Fruit fly (Drosophila melanogaster) whole organism, embryonic: ENCODE measurements around the gene meep.

ENCODE experiments used
- Abd-B ChIP-seq: fragments of 200-800 bp; sonication (Bioruptor generic); optimal IDR thresholded peaks from 2 replicates; lab custom pipeline; 2018; ENCODE audit warnings: missing biosample characterization, mild to moderate bottlenecking, missing genetic modification characterization, moderate library complexity
- Adf1 ChIP-seq: fragments of 200-800 bp; sonication (Bioruptor generic); IDR thresholded peaks from 2 replicates; pipeline ENCODE4 v1.3.6; 2022; ENCODE audit warnings: missing biosample characterization, missing genetic modification characterization
- Bgb ChIP-seq: fragments of 200-800 bp; sonication (Bioruptor generic); IDR thresholded peaks from 2 replicates; pipeline ENCODE4 v1.3.6; 2022; ENCODE audit warnings: missing biosample characterization, missing genetic modification characterization; ENCODE audit not compliant: partially characterized antibody
- CG10366 ChIP-seq: fragments of 200-800 bp; sonication (Bioruptor generic); IDR thresholded peaks from 2 replicates; pipeline ENCODE4 v1.3.6; 2022; ENCODE audit warnings: missing biosample characterization, missing genetic modification characterization
- CG11504 ChIP-seq: fragments of 200-800 bp; sonication (Bioruptor generic); optimal IDR thresholded peaks from 3 replicates; lab custom pipeline; 2019; ENCODE audit warnings: missing biosample characterization, mild to moderate bottlenecking, missing genetic modification characterization, moderate library complexity
- CG12219 ChIP-seq: fragments of 200-800 bp; sonication (Bioruptor generic); optimal IDR thresholded peaks from 3 replicates; lab custom pipeline; 2018; ENCODE audit warnings: missing biosample characterization, mild to moderate bottlenecking, missing genetic modification characterization
- CG13287 ChIP-seq: fragments of 200-800 bp; sonication (Bioruptor generic); IDR thresholded peaks from 2 replicates; pipeline ENCODE4 v1.3.6; 2022; ENCODE audit warnings: missing biosample characterization, missing genetic modification characterization; ENCODE audit not compliant: partially characterized antibody
- CG13296 ChIP-seq: fragments of 200-800 bp; sonication (Bioruptor generic); optimal IDR thresholded peaks from 3 replicates; lab custom pipeline; 2018; ENCODE audit warnings: missing biosample characterization, mild to moderate bottlenecking, missing genetic modification characterization
- CG13624 ChIP-seq: fragments of 200-800 bp; sonication (Bioruptor generic); optimal IDR thresholded peaks from 2 replicates; lab custom pipeline; 2016; ENCODE audit warnings: missing biosample characterization, missing genetic modification characterization
- CG14014 ChIP-seq: fragments of 200-800 bp; sonication (Bioruptor generic); IDR thresholded peaks from 2 replicates; pipeline ENCODE4 v1.3.6; 2022; ENCODE audit warnings: missing biosample characterization, missing genetic modification characterization
- CG15479 ChIP-seq: fragments of 200-800 bp; sonication (Bioruptor generic); optimal IDR thresholded peaks from 3 replicates; lab custom pipeline; 2019; ENCODE audit warnings: missing biosample characterization, mild to moderate bottlenecking, missing genetic modification characterization, moderate library complexity
- CG16813 ChIP-seq: fragments of 200-800 bp; sonication (Bioruptor generic); IDR thresholded peaks from 3 replicates; pipeline ENCODE4 v1.3.6; 2022; ENCODE audit warnings: missing biosample characterization, missing genetic modification characterization; ENCODE audit not compliant: partially characterized antibody
- CG17385 ChIP-seq: fragments of 200-800 bp; sonication (Bioruptor generic); optimal IDR thresholded peaks from 3 replicates; lab custom pipeline; 2018; ENCODE audit warnings: missing biosample characterization, mild to moderate bottlenecking, missing genetic modification characterization
- CG17802 ChIP-seq: fragments of 200-800 bp; sonication (Bioruptor generic); optimal IDR thresholded peaks from 2 replicates; lab custom pipeline; 2018; ENCODE audit warnings: missing biosample characterization, mild to moderate bottlenecking, missing genetic modification characterization, moderate library complexity
- CG18476 ChIP-seq: fragments of 200-800 bp; sonication (Bioruptor generic); optimal IDR thresholded peaks from 2 replicates; lab custom pipeline; 2016; ENCODE audit warnings: missing biosample characterization, mild to moderate bottlenecking, missing genetic modification characterization
- CG2199 ChIP-seq: fragments of 200-800 bp; sonication (Bioruptor generic); IDR thresholded peaks from 3 replicates; pipeline ENCODE4 v1.3.6; 2022; ENCODE audit warnings: missing biosample characterization, missing genetic modification characterization
- CG33213 ChIP-seq: fragments of 200-800 bp; sonication (Bioruptor generic); optimal IDR thresholded peaks from 3 replicates; lab custom pipeline; 2016; ENCODE audit warnings: missing biosample characterization, missing genetic modification characterization
- CG34224 ChIP-seq: fragments of 200-800 bp; sonication (Bioruptor generic); IDR thresholded peaks from 3 replicates; pipeline ENCODE4 v1.3.6; 2022; ENCODE audit warnings: missing biosample characterization, missing genetic modification characterization; ENCODE audit not compliant: partially characterized antibody
- CG5180 ChIP-seq: fragments of 200-800 bp; sonication (Bioruptor generic); optimal IDR thresholded peaks from 3 replicates; lab custom pipeline; 2017; ENCODE audit warnings: missing biosample characterization, missing genetic modification characterization, mild to moderate bottlenecking, moderate library complexity, missing genetic modification reagents
- CG6254 ChIP-seq: fragments of 200-800 bp; sonication (Bioruptor generic); optimal IDR thresholded peaks from 3 replicates; lab custom pipeline; 2017; ENCODE audit warnings: mild to moderate bottlenecking, missing biosample characterization, missing genetic modification reagents, missing genetic modification characterization
- CG6791 ChIP-seq: fragments of 200-800 bp; sonication (Bioruptor generic); IDR thresholded peaks from 3 replicates; pipeline ENCODE4 v1.3.6; 2022; ENCODE audit warnings: missing biosample characterization, missing genetic modification characterization; ENCODE audit not compliant: partially characterized antibody
- CG7987 ChIP-seq: fragments of 200-800 bp; sonication (Bioruptor generic); optimal IDR thresholded peaks from 2 replicates; lab custom pipeline; 2018; ENCODE audit warnings: missing biosample characterization, mild to moderate bottlenecking, missing genetic modification characterization, moderate library complexity
- CG8388 ChIP-seq: fragments of 200-800 bp; sonication (Bioruptor generic); optimal IDR thresholded peaks from 2 replicates; lab custom pipeline; 2019; ENCODE audit warnings: missing biosample characterization, mild to moderate bottlenecking, missing genetic modification characterization, moderate library complexity
- CG9437 ChIP-seq: fragments of 200-800 bp; sonication (Bioruptor generic); optimal IDR thresholded peaks from 2 replicates; lab custom pipeline; 2018; ENCODE audit warnings: missing biosample characterization, mild to moderate bottlenecking, missing genetic modification characterization
- CTCF ChIP-seq: fragments of 200-800 bp; sonication (Bioruptor generic); optimal IDR thresholded peaks from 2 replicates; lab custom pipeline; 2017; ENCODE audit warnings: missing biosample characterization, mild to moderate bottlenecking, missing genetic modification characterization, moderate library complexity
- Dip3 ChIP-seq: fragments of 200-800 bp; sonication (Bioruptor generic); optimal IDR thresholded peaks from 3 replicates; lab custom pipeline; 2016; ENCODE audit warnings: missing biosample characterization, missing genetic modification characterization
- Eip74EF ChIP-seq, 2 experiments: fragments of 200-800 bp in 1 of 2; fragments of >200 bp in 1 of 2; sonication (Bioruptor generic) in 1 of 2; optimal IDR thresholded peaks; 2 replicates each; lab custom pipeline; 2017 to 2019; ENCODE audit warnings: missing biosample characterization in 2 of 2, missing genetic modification characterization in 2 of 2, mild to moderate bottlenecking in 1 of 2, moderate library complexity in 1 of 2
- Ets97D ChIP-seq: fragments of 200-800 bp; sonication (Bioruptor generic); optimal IDR thresholded peaks from 3 replicates; lab custom pipeline; 2016; ENCODE audit warnings: missing biosample characterization, missing genetic modification characterization
- Lhr ChIP-seq: fragments of 200-800 bp; sonication (Bioruptor generic); optimal IDR thresholded peaks from 3 replicates; lab custom pipeline; 2017; ENCODE audit warnings: mild to moderate bottlenecking, missing biosample characterization, missing genetic modification reagents, missing genetic modification characterization
- Meics ChIP-seq: fragments of 200-800 bp; sonication (Bioruptor generic); optimal IDR thresholded peaks from 2 replicates; lab custom pipeline; 2017; ENCODE audit warnings: missing biosample characterization, mild to moderate bottlenecking, missing genetic modification characterization
- Nf-YA ChIP-seq: fragments of 200-800 bp; sonication (Bioruptor generic); IDR thresholded peaks from 2 replicates; pipeline ENCODE4 v1.3.6; 2022; ENCODE audit warnings: missing biosample characterization, missing genetic modification characterization
- Nf-YB ChIP-seq: fragments of 200-800 bp; sonication (Bioruptor generic); optimal IDR thresholded peaks from 3 replicates; lab custom pipeline; 2019; ENCODE audit warnings: missing biosample characterization, mild to moderate bottlenecking, missing genetic modification characterization, moderate library complexity
- Optix ChIP-seq: fragments of 200-800 bp; sonication (Bioruptor generic); IDR thresholded peaks from 3 replicates; pipeline ENCODE4 v1.3.6; 2022; ENCODE audit warnings: missing biosample characterization, missing genetic modification characterization
- Pdp1 ChIP-seq, 2 experiments: fragments of 200-800 bp; sonication (Bioruptor generic); optimal IDR thresholded peaks; 3 replicates each; lab custom pipeline; 2016; ENCODE audit warnings: missing biosample characterization in 2 of 2, missing genetic modification characterization in 2 of 2, mild to moderate bottlenecking in 1 of 2, moderate library complexity in 1 of 2
- Rfx ChIP-seq: fragments of 200-800 bp; sonication (Bioruptor generic); IDR thresholded peaks from 2 replicates; pipeline ENCODE4 v1.3.6; 2022; ENCODE audit warnings: missing biosample characterization, missing genetic modification characterization
- Sox102F ChIP-seq: fragments of 200-800 bp; sonication (Bioruptor generic); optimal IDR thresholded peaks from 2 replicates; lab custom pipeline; 2018; ENCODE audit warnings: missing biosample characterization, mild to moderate bottlenecking, missing genetic modification characterization, moderate library complexity
- amos ChIP-seq: fragments of 200-800 bp; sonication (Bioruptor generic); IDR thresholded peaks from 2 replicates; pipeline ENCODE4 v1.3.6; 2022; ENCODE audit warnings: missing biosample characterization, missing genetic modification characterization; ENCODE audit not compliant: partially characterized antibody
- bowl ChIP-seq: fragments of 200-800 bp; sonication (Bioruptor generic); IDR thresholded peaks from 2 replicates; pipeline ENCODE4 v1.3.6; 2022; ENCODE audit warnings: missing biosample characterization, missing genetic modification characterization
- chinmo ChIP-seq: fragments of 200-800 bp; sonication (Bioruptor generic); IDR thresholded peaks from 4 replicates; pipeline ENCODE4 v1.3.6; 2022; ENCODE audit warnings: missing biosample characterization, missing genetic modification characterization; ENCODE audit not compliant: partially characterized antibody
- cwo ChIP-seq: fragments of 200-800 bp; sonication (Bioruptor generic); optimal IDR thresholded peaks from 3 replicates; lab custom pipeline; 2017; ENCODE audit warnings: missing biosample characterization, missing genetic modification characterization, mild to moderate bottlenecking, moderate library complexity, missing genetic modification reagents
- dmrt99B ChIP-seq: fragments of 200-800 bp; sonication (Bioruptor generic); optimal IDR thresholded peaks from 2 replicates; lab custom pipeline; 2018; ENCODE audit warnings: missing biosample characterization, mild to moderate bottlenecking, missing genetic modification characterization, moderate library complexity
- exex ChIP-seq: fragments of 200-800 bp; sonication (Bioruptor generic); optimal IDR thresholded peaks from 4 replicates; lab custom pipeline; 2018; ENCODE audit warnings: missing biosample characterization, mild to moderate bottlenecking, missing genetic modification characterization, moderate library complexity
- lmd ChIP-seq: fragments of 200-800 bp; sonication (Bioruptor generic); IDR thresholded peaks from 2 replicates; pipeline ENCODE4 v1.3.6; 2022; ENCODE audit warnings: missing biosample characterization, missing genetic modification characterization
- pfk ChIP-seq: fragments of 200-800 bp; sonication (Bioruptor generic); optimal IDR thresholded peaks from 2 replicates; lab custom pipeline; 2018; ENCODE audit warnings: missing biosample characterization, mild to moderate bottlenecking, missing genetic modification characterization, moderate library complexity
- rib ChIP-seq: fragments of 200-800 bp; sonication (Bioruptor generic); IDR thresholded peaks from 2 replicates; pipeline ENCODE4 v1.3.6; 2022; ENCODE audit warnings: missing biosample characterization, missing genetic modification characterization
- run ChIP-seq: fragments of 200-800 bp; sonication (Bioruptor generic); optimal IDR thresholded peaks from 3 replicates; lab custom pipeline; 2018; ENCODE audit warnings: missing biosample characterization, mild to moderate bottlenecking, missing genetic modification characterization
- sob ChIP-seq: fragments of 200-800 bp; sonication (Bioruptor generic); IDR thresholded peaks from 2 replicates; pipeline ENCODE4 v1.3.6; 2022; ENCODE audit warnings: missing biosample characterization, missing genetic modification characterization

The meep gene

dm6 chr3L:1188936-1189659, 13.7 kb downstream of the meep start, which contains the start of gene CG13912:
TSS of gene CG13912 (plus strand) at chr3L:1189588.
- TF ChIP-seq Ets97D (GFP tag; lab: Kevin White, UChicago), result no peak
- peak; percentile 92 for TF ChIP-seq CG7987 (GFP tag; lab: Kevin White, UChicago)
- peak; percentile 41 for TF ChIP-seq CG6254 (GFP tag; lab: Kevin White, UChicago)
- peak; percentile 60 for TF ChIP-seq CG17802 (tag; lab: Kevin White, UChicago)
- no peak for TF ChIP-seq CG15479 (GFP tag; lab: Kevin White, UChicago)
- peak; percentile 24 for TF ChIP-seq CG5180 (GFP tag; lab: Kevin White, UChicago)
- TF ChIP-seq Adf1 (GFP tag; lab: Robert Waterston, UW), result peak; percentile 25; the same call in 1 of the 2 replicates
- no peak for TF ChIP-seq CG34224 (GFP tag; lab: Robert Waterston, UW)
- TF ChIP-seq Dip3 (GFP tag; lab: Kevin White, UChicago), result no peak
- TF ChIP-seq CG13624 (GFP tag; lab: Kevin White, UChicago), result peak; percentile 4
- TF ChIP-seq Lhr, result peak; percentile 66
- 0 out of 2 replicates have a peak, but pooled peaks have one; percentile 8 for TF ChIP-seq CG14014
- no peak for TF ChIP-seq Sox102F (GFP tag; lab: Kevin White, UChicago)
- peak; percentile 9 for TF ChIP-seq dmrt99B (tag; lab: Kevin White, UChicago)
- peak; percentile 10 for TF ChIP-seq Abd-B (GFP tag; lab: Kevin White, UChicago)
- peak; percentile 86 for TF ChIP-seq CG9437 (GFP tag; lab: Kevin White, UChicago)
- peak; percentile 6; the same call in 1 of the 3 replicates for TF ChIP-seq CG16813 (GFP tag; lab: Robert Waterston, UW)
- TF ChIP-seq CG13296 (GFP tag; lab: Kevin White, UChicago), result peak; percentile 33
- TF ChIP-seq sob (GFP tag; lab: Robert Waterston, UW), result peak; percentile 24; the same call in 1 of the 2 replicates
- TF ChIP-seq cwo (GFP tag; lab: Kevin White, UChicago), result peak; percentile 60
- peak; percentile 12; the same call in 1 of the 2 replicates for TF ChIP-seq Rfx (GFP tag; lab: Robert Waterston, UW)
- peak; percentile 84; the same call in 3 of the 4 replicates for TF ChIP-seq chinmo (GFP tag; lab: Robert Waterston, UW)
- TF ChIP-seq Bgb (GFP tag; lab: Robert Waterston, UW), result peak; percentile 64
- TF ChIP-seq Eip74EF (GFP tag; optimal IDR thresholded peaks at IDR 0.05; lab: Kevin White, UChicago), result peak in 1 of 2 experiments; percentile 39
- no peak for TF ChIP-seq lmd (GFP tag; lab: Robert Waterston, UW)
- peak; percentile 14 for TF ChIP-seq run
- TF ChIP-seq Pdp1 (GFP tag; optimal IDR thresholded peaks at IDR 0.05; lab: Kevin White, UChicago), result peak in 1 of 2 experiments; percentile 88
- TF ChIP-seq CG18476 (GFP tag; lab: Kevin White, UChicago), result no peak
- peak; percentile 3 for TF ChIP-seq Nf-YB (GFP tag; lab: Kevin White, UChicago)
- peak; percentile 35 for TF ChIP-seq CG12219 (GFP tag; lab: Kevin White, UChicago)
- no peak for TF ChIP-seq CG10366 (GFP tag; lab: Robert Waterston, UW)
- TF ChIP-seq exex, result peak; percentile 96
- peak; percentile 23; the same call in 1 of the 2 replicates for TF ChIP-seq CG13287 (GFP tag; lab: Robert Waterston, UW)
- TF ChIP-seq CG2199 (GFP tag; lab: Robert Waterston, UW), result peak; percentile 90; the same call in 2 of the 3 replicates
- TF ChIP-seq Nf-YA (GFP tag; lab: Robert Waterston, UW), result no peak
- no peak for TF ChIP-seq rib (GFP tag; lab: Robert Waterston, UW)
- TF ChIP-seq pfk, result peak; percentile 6
- peak; percentile 48; the same call in 1 of the 2 replicates for TF ChIP-seq amos (GFP tag; lab: Robert Waterston, UW)
- TF ChIP-seq CG6791, result peak; percentile 45; the same call in 1 of the 3 replicates
- TF ChIP-seq CG8388 (GFP tag; lab: Kevin White, UChicago), result no peak
- peak; percentile 99 for TF ChIP-seq Meics (GFP tag; lab: Kevin White, UChicago)
- no peak for TF ChIP-seq Optix (GFP tag; lab: Robert Waterston, UW)
- peak; percentile 86 for TF ChIP-seq CTCF (GFP tag; lab: Kevin White, UChicago)
- peak; percentile 33 for TF ChIP-seq CG33213 (GFP tag; lab: Kevin White, UChicago)
- TF ChIP-seq CG17385 (GFP tag; lab: Kevin White, UChicago), result peak; percentile 18
- TF ChIP-seq CG11504 (tag; lab: Kevin White, UChicago), result peak; percentile 7
- 0 out of 2 replicates have a peak, but pooled peaks have one; percentile 12 for TF ChIP-seq bowl (GFP tag; lab: Robert Waterston, UW)
